Worm (Caenorhabditis elegans): ENCODE measurements around the gene sco-1.

DNA sequence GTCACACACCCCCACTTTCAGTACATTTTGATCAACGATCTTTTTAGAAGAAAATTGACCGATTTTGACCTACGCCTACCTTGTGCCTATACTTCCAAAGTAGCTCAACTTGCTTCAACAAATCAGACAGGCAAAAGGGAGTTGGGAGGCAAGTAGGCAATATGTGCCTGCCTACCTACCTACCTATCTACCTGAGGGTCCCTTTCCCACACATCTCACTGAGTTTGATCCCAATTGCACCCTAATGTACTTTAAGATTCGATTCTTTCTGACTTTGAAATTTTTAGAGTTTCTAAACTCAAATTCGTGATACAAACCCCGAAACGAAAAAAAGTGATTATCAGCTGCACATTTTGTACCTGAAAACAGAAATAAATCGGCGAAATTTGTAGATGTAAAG is 31.7 kb upstream of the sco-1 start:
- TF ChIP-seq egl-27 (tag; optimal IDR thresholded peaks at IDR 0.05) (no peak), nhr-237 (tag; optimal IDR thresholded peaks at IDR 0.05) (no peak), zag-1 (tag; optimal IDR thresholded peaks at IDR 0.05) (no peak), unc-62 (GFP tag; optimal IDR thresholded peaks at IDR 0.05) (no peak), aly-2 (tag; optimal IDR thresholded peaks at IDR 0.05) (no peak), jun-1 (tag; optimal IDR thresholded peaks at IDR 0.05) (no peak), fos-1 (tag; optimal IDR thresholded peaks at IDR 0.05) (no peak)
